Worm (Caenorhabditis elegans): Measurements from ENCODE around the gene acy-3.

The acy-3 gene

ce11 chrIII:3832291-3832690 lies 46.0 kb upstream of the acy-3 start, which contains the start of gene cyp-25A1:
Gene cyp-25A1, plus strand, starts transcription at chrIII:3832591.
- TF ChIP-seq daf-16 (GFP tag; optimal IDR thresholded peaks at IDR 0.05) (no peak), daf-16 (tag; optimal IDR thresholded peaks at IDR 0.05) (peak; percentile 43), unc-39 (tag; optimal IDR thresholded peaks at IDR 0.05) (no peak), nhr-28 (tag; optimal IDR thresholded peaks at IDR 0.05) (peak; percentile 12)

DNA sequence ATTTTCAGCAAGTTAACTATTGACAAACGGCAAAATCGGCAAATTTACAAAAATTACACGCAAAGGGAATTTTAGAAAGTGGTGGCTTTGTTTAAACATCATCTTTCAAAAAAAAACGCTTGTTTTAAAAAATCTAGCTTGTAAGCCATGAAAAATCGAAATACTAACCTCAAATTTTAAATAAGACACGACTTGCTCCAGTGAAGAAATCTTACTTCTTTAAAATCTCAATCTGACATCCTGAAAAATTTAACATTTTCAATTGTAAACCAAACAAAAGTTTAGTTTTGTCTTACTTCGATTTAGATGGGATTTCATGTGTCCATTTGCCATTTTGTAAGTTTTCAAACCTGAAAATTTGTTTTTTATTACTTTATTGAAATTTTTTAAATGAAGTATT lies 45.5 kb upstream of the acy-3 start:
- TF ChIP-seq lin-15B (tag; optimal IDR thresholded peaks at IDR 0.05) (no peak), unc-62 (GFP tag; optimal IDR thresholded peaks at IDR 0.05 in 1 of 2) (peak in 1 of 2 experiments; percentile 91), unc-62 (tag; optimal IDR thresholded peaks at IDR 0.05) (no peak)

DNA sequence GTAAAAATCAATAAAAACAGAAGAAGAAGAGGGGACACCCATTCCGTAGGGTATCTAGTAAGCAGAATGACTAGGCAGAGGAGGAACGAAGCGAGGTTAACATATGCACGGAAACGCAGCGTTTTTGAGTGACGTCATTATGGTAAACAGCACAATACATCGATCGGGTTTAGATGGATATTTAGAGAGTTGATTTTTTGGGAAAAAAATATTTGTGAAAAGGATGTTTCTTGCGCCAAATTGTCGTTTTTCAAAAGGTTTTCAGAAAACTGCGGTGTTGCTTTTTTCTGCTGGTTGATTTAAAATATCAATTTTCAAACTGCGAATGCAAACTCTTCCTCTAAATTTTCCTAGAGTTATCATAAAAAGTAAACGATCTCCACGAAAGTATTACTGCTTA lies 45.1 kb upstream of the acy-3 start, which contains the start of gene C36A4.10:
Gene C36A4.10 (minus strand): TSS at position 101 of the 400 bp plus-strand sequence.
- TF ChIP-seq skn-1 (tag; optimal IDR thresholded peaks at IDR 0.05) (no peak), ceh-32 (tag; optimal IDR thresholded peaks at IDR 0.05; ENCODE audit: poor library complexity) (no peak), mep-1 (tag; optimal IDR thresholded peaks at IDR 0.05) (no peak), hmg-1.1 (GFP tag; IDR thresholded peaks at IDR 0.05) (no peak), rbr-2 (tag; optimal IDR thresholded peaks at IDR 0.05) (no peak), daf-12 (tag; optimal IDR thresholded peaks at IDR 0.05) (no peak), nhr-41 (GFP tag; IDR thresholded peaks at IDR 0.05) (no peak)

DNA sequence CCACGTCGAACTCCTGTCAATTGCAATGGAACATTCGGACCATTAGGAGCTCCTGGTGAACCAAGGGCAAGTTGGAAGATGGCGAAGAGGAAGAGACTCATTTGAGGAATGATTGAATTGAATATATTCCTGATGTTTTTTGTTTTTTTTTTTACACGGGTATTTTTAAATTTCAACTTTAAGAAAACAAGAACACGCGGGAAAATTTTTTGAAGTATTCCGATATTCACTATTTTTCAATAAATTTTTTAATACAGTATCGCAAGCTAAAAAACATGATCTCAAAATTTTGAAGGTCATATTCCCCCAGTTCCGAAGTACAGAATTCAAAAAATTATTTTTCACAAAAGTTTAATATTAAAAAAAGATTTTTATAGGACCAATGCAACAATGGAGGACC lies 42.8 kb upstream of the acy-3 start, which contains the start of gene cnnm-5:
Gene cnnm-5 (minus strand): TSS at position 101 of the 400 bp plus-strand sequence.
- TF ChIP-seq F37D6.2 (tag; optimal IDR thresholded peaks at IDR 0.05) = no peak
- no peak for TF ChIP-seq pha-4 (GFP tag; IDR thresholded peaks at IDR 0.05)
- no peak for TF ChIP-seq pha-4 (tag; optimal IDR thresholded peaks at IDR 0.05)
- no peak for TF ChIP-seq nhr-42 (GFP tag; IDR thresholded peaks at IDR 0.05)
- no peak for TF ChIP-seq zip-11 (GFP tag; IDR thresholded peaks at IDR 0.05)
- TF ChIP-seq nhr-48 (tag; optimal IDR thresholded peaks at IDR 0.05) = no peak
- no peak for TF ChIP-seq ama-1 (optimal IDR thresholded peaks at IDR 0.05)
- TF ChIP-seq ceh-20 (GFP tag; IDR thresholded peaks at IDR 0.05) = no peak
- no peak for TF ChIP-seq arid-1 (GFP tag; conservative IDR thresholded peaks at IDR 0.05)
- no peak for TF ChIP-seq Y105C5A.15 (GFP tag; IDR thresholded peaks at IDR 0.05)
- TF ChIP-seq nhr-76 (tag; optimal IDR thresholded peaks at IDR 0.05) = no peak

ce11 chrIII:3821969-3822453 lies 35.7 kb upstream of the acy-3 start, which contains the start of gene amx-1:
Gene amx-1, plus strand, starts transcription at chrIII:3822403.
- TF ChIP-seq unc-130 (GFP tag; optimal IDR thresholded peaks at IDR 0.05) = no peak
- peak in 1 of 2 experiments; percentile 27 for TF ChIP-seq unc-62 (GFP tag; optimal IDR thresholded peaks at IDR 0.05 in 1 of 2)
- no peak for TF ChIP-seq unc-62 (tag; optimal IDR thresholded peaks at IDR 0.05)
- TF ChIP-seq zip-11 (GFP tag; IDR thresholded peaks at IDR 0.05) = no peak
- peak; percentile 27 for TF ChIP-seq mes-2 (tag; optimal IDR thresholded peaks at IDR 0.05; ENCODE audit: poor library complexity, severe bottlenecking)
- peak; percentile 18 for TF ChIP-seq hlh-30 (tag; optimal IDR thresholded peaks at IDR 0.05; ENCODE audit: insufficient read depth)
- TF ChIP-seq ztf-11 (tag; optimal IDR thresholded peaks at IDR 0.05) = no peak

ce11 chrIII:3820134-3820533 lies 33.9 kb upstream of the acy-3 start:
- TF ChIP-seq nhr-48 (tag; optimal IDR thresholded peaks at IDR 0.05) (peak; percentile 46), hif-1 (tag; optimal IDR thresholded peaks at IDR 0.05) (peak in 1 of 2 experiments; percentile 51), set-16 (GFP tag; IDR thresholded peaks at IDR 0.05) (peak; percentile 31; the same call in 1 of the 2 replicates), unc-130 (GFP tag; optimal IDR thresholded peaks at IDR 0.05) (no peak), madf-5 (GFP tag; IDR thresholded peaks at IDR 0.05) (no peak), aly-2 (tag; optimal IDR thresholded peaks at IDR 0.05) (no peak), tra-1 (GFP tag; IDR thresholded peaks at IDR 0.05) (no peak), ama-1 (optimal IDR thresholded peaks at IDR 0.05) (no peak), gei-8 (GFP tag; optimal IDR thresholded peaks at IDR 0.05) (no peak), egl-43 (GFP tag; IDR thresholded peaks at IDR 0.05) (peak; percentile 78), nhr-102 (tag; optimal IDR thresholded peaks at IDR 0.05) (peak; percentile 11), mes-2 (tag; optimal IDR thresholded peaks at IDR 0.05; ENCODE audit: poor library complexity, severe bottlenecking) (peak; percentile 64), unc-39 (tag; optimal IDR thresholded peaks at IDR 0.05) (no peak), attf-4 (tag; optimal IDR thresholded peaks at IDR 0.05) (no peak), aha-1 (tag) (peak; percentile 61), mxl-3 (GFP tag; optimal IDR thresholded peaks at IDR 0.05) (peak; percentile 80), ztf-7 (tag; optimal IDR thresholded peaks at IDR 0.05) (peak; percentile 8), unc-62 (GFP tag; optimal IDR thresholded peaks at IDR 0.05 in 1 of 2) (no peak), unc-62 (tag; optimal IDR thresholded peaks at IDR 0.05) (no peak), arid-1 (GFP tag; conservative IDR thresholded peaks at IDR 0.05) (0 out of 2 replicates have a peak, but pooled peaks have one; percentile 32), dpl-1 (GFP tag; optimal IDR thresholded peaks at IDR 0.05) (peak; percentile 46)

All from whole organism, L4 larva.